Fruit fly (Drosophila melanogaster): ENCODE measurements around the gene Dip-B.

Gene Dip-B

dm6 chr3R:13797269-13797677 lies 15.2 kb downstream of the Dip-B start (continued):
- no peak for TF ChIP-seq CG31388 (GFP tag; optimal IDR thresholded peaks at IDR 0.05)
- TF ChIP-seq mam (GFP tag; optimal IDR thresholded peaks at IDR 0.05), result no peak
- no peak for TF ChIP-seq CG34376 (GFP tag; optimal IDR thresholded peaks at IDR 0.05)
- TF ChIP-seq Ada2b (GFP tag; IDR thresholded peaks at IDR 0.05), result no peak
- no peak for TF ChIP-seq CG9797 (GFP tag; optimal IDR thresholded peaks at IDR 0.05)
- peak; percentile 3 for TF ChIP-seq CG4424 (GFP tag; optimal IDR thresholded peaks at IDR 0.05)
- TF ChIP-seq Hmx (GFP tag; optimal IDR thresholded peaks at IDR 0.05), result no peak
- TF ChIP-seq H2.0 (GFP tag; IDR thresholded peaks at IDR 0.05), result no peak
- no peak for TF ChIP-seq CG2120 (GFP tag; optimal IDR thresholded peaks at IDR 0.05)
- TF ChIP-seq CG15601 (tag; optimal IDR thresholded peaks at IDR 0.05), result no peak
- no peak for TF ChIP-seq zfh1 (GFP tag; IDR thresholded peaks at IDR 0.05)
- TF ChIP-seq corto (GFP tag; optimal IDR thresholded peaks at IDR 0.05), result no peak
- peak; percentile 22 for TF ChIP-seq CG7556 (GFP tag; optimal IDR thresholded peaks at IDR 0.05)
- TF ChIP-seq CTCF (GFP tag; optimal IDR thresholded peaks at IDR 0.05), result no peak
- no peak for TF ChIP-seq stc (GFP tag; IDR thresholded peaks at IDR 0.05)
- TF ChIP-seq Sin3A (optimal IDR thresholded peaks at IDR 0.05), result no peak
- TF ChIP-seq Antp (GFP tag; optimal IDR thresholded peaks at IDR 0.05), result no peak
- TF ChIP-seq jing (GFP tag; optimal IDR thresholded peaks at IDR 0.05), result no peak
- no peak for TF ChIP-seq Six4 (GFP tag; optimal IDR thresholded peaks at IDR 0.05)
- TF ChIP-seq CG9609 (GFP tag; optimal IDR thresholded peaks at IDR 0.05), result no peak
- TF ChIP-seq tll (GFP tag; optimal IDR thresholded peaks at IDR 0.05), result no peak
- TF ChIP-seq zfh2 (GFP tag; optimal IDR thresholded peaks at IDR 0.05), result no peak
- TF ChIP-seq oc (tag; optimal IDR thresholded peaks at IDR 0.05), result no peak
- TF ChIP-seq Rfx (GFP tag; IDR thresholded peaks at IDR 0.05), result no peak
- TF ChIP-seq sna (GFP tag; IDR thresholded peaks at IDR 0.05; ENCODE audit: partially characterized antibody), result no peak
- TF ChIP-seq row (GFP tag; IDR thresholded peaks at IDR 0.05), result peak; percentile 28
- TF ChIP-seq sens-2 (GFP tag; IDR thresholded peaks at IDR 0.05), result no peak
- TF ChIP-seq Blimp-1 (GFP tag; optimal IDR thresholded peaks at IDR 0.05), result peak; percentile 26
- no peak for TF ChIP-seq Mad (GFP tag; optimal IDR thresholded peaks at IDR 0.05)
- no peak for TF ChIP-seq Hsf (GFP tag; optimal IDR thresholded peaks at IDR 0.05)
- TF ChIP-seq sob (GFP tag; IDR thresholded peaks at IDR 0.05), result no peak
- no peak for TF ChIP-seq Hey (tag; optimal IDR thresholded peaks at IDR 0.05)
- TF ChIP-seq Abd-B (GFP tag; optimal IDR thresholded peaks at IDR 0.05), result no peak
- no peak for TF ChIP-seq CG10959 (GFP tag; IDR thresholded peaks at IDR 0.05)
- TF ChIP-seq CG15696 (tag; optimal IDR thresholded peaks at IDR 0.05), result no peak
- no peak for TF ChIP-seq CG8765 (GFP tag; IDR thresholded peaks at IDR 0.05)
- no peak for TF ChIP-seq Ets65A (GFP tag)
- TF ChIP-seq Pdp1 (GFP tag; optimal IDR thresholded peaks at IDR 0.05), result no peak
- TF ChIP-seq slbo (GFP tag; IDR thresholded peaks at IDR 0.05), result no peak
- no peak for TF ChIP-seq cg (GFP tag; optimal IDR thresholded peaks at IDR 0.05)
- TF ChIP-seq bcd (GFP tag; optimal IDR thresholded peaks at IDR 0.05), result no peak
- peak; percentile 23 for TF ChIP-seq CG8388 (GFP tag; optimal IDR thresholded peaks at IDR 0.05)
- no peak for TF ChIP-seq CG11085 (GFP tag; IDR thresholded peaks at IDR 0.05)
- peak; percentile 39 for TF ChIP-seq CG18262 (tag; optimal IDR thresholded peaks at IDR 0.05)
- no peak for TF ChIP-seq cad (GFP tag; optimal IDR thresholded peaks at IDR 0.05)

Measured in whole organism, embryonic.